Worm (Caenorhabditis elegans) whole organism, L1 larva: ENCODE results near the gene F07E5.13.
"Not testable (repeated sequence)": the region's sequence is repeated elsewhere in the genome, so short reads cannot be mapped to it uniquely, and the experiment has no call there.

Source experiments
- ceh-88 ChIP-seq: fragments of 200-800 bp; sonication (Bioruptor generic); IDR thresholded peaks from 2 replicates; pipeline ENCODE4 v1.3.6; 2022; ENCODE audit warnings: missing genetic modification characterization, missing compliant biosample characterization
- egl-27 ChIP-seq, 2 experiments: fragments of 150-350 bp in 1 of 2; sonication (generic microtip); optimal IDR thresholded peaks; 3 replicates each; lab custom pipeline; 2017 to 2018; ENCODE audit warnings: missing biosample characterization in 2 of 2, missing genetic modification characterization in 2 of 2, missing genetic modification reagents in 2 of 2
- grh-1 ChIP-seq: fragments of 200-800 bp; sonication (Bioruptor generic); IDR thresholded peaks from 2 replicates; pipeline ENCODE4 v1.3.6; 2022; ENCODE audit warnings: missing genetic modification reagents, missing genetic modification characterization, missing compliant biosample characterization
- lin-13 ChIP-seq: fragments of 150-350 bp; optimal IDR thresholded peaks from 2 replicates; lab custom pipeline; 2014; ENCODE audit warnings: missing biosample characterization, missing genetic modification reagents, missing genetic modification characterization
- lir-3 ChIP-seq: sonication (generic microtip); optimal IDR thresholded peaks from 2 replicates; lab custom pipeline; 2016; ENCODE audit warnings: mild to moderate bottlenecking, missing genetic modification characterization, moderate library complexity, missing compliant biosample characterization; ENCODE audit not compliant: poor library complexity
- mep-1 ChIP-seq: fragments of 150-350 bp; optimal IDR thresholded peaks from 2 replicates; lab custom pipeline; 2014; ENCODE audit warnings: missing biosample characterization, missing genetic modification characterization
- nhr-237 ChIP-seq: fragments of 150-350 bp; optimal IDR thresholded peaks from 2 replicates; lab custom pipeline; 2014; ENCODE audit warnings: missing biosample characterization, missing genetic modification characterization
- nhr-85 ChIP-seq: sonication (generic microtip); peaks from one replicate; lab custom pipeline; 2016; ENCODE audit warnings: missing genetic modification characterization, inconsistent platforms, missing compliant biosample characterization
- tbx-2 ChIP-seq: sonication (generic microtip); optimal IDR thresholded peaks from 2 replicates; lab custom pipeline; 2016; ENCODE audit warnings: missing genetic modification characterization, missing compliant biosample characterization
- unc-130 ChIP-seq: fragments of 150-350 bp; optimal IDR thresholded peaks from 2 replicates; lab custom pipeline; 2017; ENCODE audit warnings: missing biosample characterization, missing genetic modification characterization, inconsistent platforms
- unc-62 ChIP-seq: fragments of 150-350 bp; optimal IDR thresholded peaks from 2 replicates; lab custom pipeline; 2014; ENCODE audit warnings: missing biosample characterization, missing genetic modification reagents, missing genetic modification characterization
- unc-98 ChIP-seq: fragments of 200-800 bp; sonication (Bioruptor generic); IDR thresholded peaks from 2 replicates; pipeline ENCODE4 v1.3.6; 2022; ENCODE audit warnings: missing genetic modification characterization, missing compliant biosample characterization
- ztf-11 ChIP-seq, 2 experiments: sonication (generic microtip); optimal IDR thresholded peaks; 2 replicates each; lab custom pipeline; 2016 to 2017; ENCODE audit warnings: missing genetic modification characterization in 2 of 2, missing biosample characterization in 1 of 2, missing compliant biosample characterization in 1 of 2

DNA sequence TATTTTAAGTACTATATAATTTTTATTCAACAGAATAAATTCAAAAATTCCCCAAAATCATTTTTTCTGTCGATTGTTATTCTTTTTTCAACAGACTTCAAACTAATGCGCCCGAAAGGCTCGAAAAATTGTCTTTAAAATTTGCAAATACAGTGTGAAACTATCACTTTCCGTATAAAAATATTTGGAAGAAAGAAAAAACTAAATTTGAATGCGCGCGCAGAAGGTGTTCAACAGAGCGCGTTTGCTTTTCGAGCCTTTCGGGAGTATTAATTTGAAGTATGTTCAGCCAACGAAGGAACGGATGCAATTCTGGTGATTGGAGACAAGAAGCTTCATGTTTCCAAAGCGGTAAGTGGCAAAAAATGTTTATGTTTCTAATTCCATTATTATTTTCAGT is 31.6 kb downstream of the F07E5.13 start, which contains the start of gene btb-4:
- not testable (repeated sequence) for TF ChIP-seq mep-1 (tag; lab: Kevin White, UChicago); lin-13 (GFP tag; lab: Kevin White, UChicago); ztf-11 (tag; optimal IDR thresholded peaks at IDR 0.05; lab: Kevin White, UChicago); lir-3 (tag; lab: Kevin White, UChicago); unc-98; ceh-88 (GFP tag; lab: Robert Waterston, UW); grh-1 (GFP tag; lab: Robert Waterston, UW); unc-130 (tag; lab: Kevin White, UChicago); unc-62; nhr-85 (tag; lab: Kevin White, UChicago); tbx-2 (tag; lab: Kevin White, UChicago); egl-27 (tag; optimal IDR thresholded peaks at IDR 0.05; lab: Kevin White, UChicago); nhr-237
